Worm (Caenorhabditis elegans) whole organism, mixed stage, embryonic: ENCODE measurements around the gene mltn-11.

Source experiments
- M03D4.4 ChIP-seq: sonication (generic microtip); optimal IDR thresholded peaks from 2 replicates; lab custom pipeline; 2017; ENCODE audit warnings: mild to moderate bottlenecking, missing genetic modification characterization, missing compliant biosample characterization
- blmp-1 ChIP-seq: fragments of 150-350 bp; optimal IDR thresholded peaks from 2 replicates; lab custom pipeline; 2014; ENCODE audit warnings: missing biosample characterization, missing genetic modification characterization
- ceh-39 ChIP-seq: fragments of 150-350 bp; optimal IDR thresholded peaks from 2 replicates; lab custom pipeline; 2014; ENCODE audit warnings: missing biosample characterization, missing genetic modification characterization
- ceh-43 ChIP-seq: fragments of 200-800 bp; sonication (Bioruptor generic); optimal IDR thresholded peaks from 2 replicates; lab custom pipeline; 2018; ENCODE audit warnings: mild to moderate bottlenecking, missing genetic modification characterization, moderate library complexity, missing compliant biosample characterization
- ceh-83 ChIP-seq: fragments of 200-800 bp; sonication (Bioruptor generic); optimal IDR thresholded peaks from 2 replicates; lab custom pipeline; 2018; ENCODE audit warnings: mild to moderate bottlenecking, missing genetic modification characterization, missing compliant biosample characterization
- ces-1 ChIP-seq: fragments of 150-350 bp; optimal IDR thresholded peaks from 2 replicates; lab custom pipeline; 2014; ENCODE audit warnings: missing biosample characterization, missing genetic modification reagents, missing genetic modification characterization
- cnd-1 ChIP-seq: fragments of 200-800 bp; sonication (Bioruptor generic); optimal IDR thresholded peaks from 2 replicates; lab custom pipeline; 2018; ENCODE audit warnings: mild to moderate bottlenecking, missing genetic modification characterization, missing compliant biosample characterization
- drap-1 ChIP-seq: fragments of 200-800 bp; sonication (Bioruptor generic); optimal IDR thresholded peaks from 3 replicates; lab custom pipeline; 2018; ENCODE audit warnings: mild to moderate bottlenecking, missing genetic modification characterization, missing compliant biosample characterization
- elt-1 ChIP-seq: sonication (generic microtip); optimal IDR thresholded peaks from 2 replicates; lab custom pipeline; 2017; ENCODE audit warnings: missing genetic modification characterization, mild to moderate bottlenecking, missing compliant biosample characterization, antibody characterized with exemption, moderate library complexity, borderline replicate concordance; ENCODE audit not compliant: insufficient read depth
- elt-3 ChIP-seq: fragments of 150-350 bp; optimal IDR thresholded peaks from 2 replicates; lab custom pipeline; 2014; ENCODE audit warnings: missing biosample characterization, missing genetic modification characterization
- flh-1 ChIP-seq: fragments of 200-800 bp; sonication (Bioruptor generic); optimal IDR thresholded peaks from 2 replicates; lab custom pipeline; 2018; ENCODE audit warnings: mild to moderate bottlenecking, missing genetic modification characterization, moderate library complexity, missing compliant biosample characterization
- ham-2 ChIP-seq: fragments of 200-800 bp; sonication (Bioruptor generic); optimal IDR thresholded peaks from 2 replicates; lab custom pipeline; 2018; ENCODE audit warnings: mild to moderate bottlenecking, missing genetic modification characterization, missing compliant biosample characterization
- hlh-1 ChIP-seq: fragments of 150-350 bp; optimal IDR thresholded peaks from 2 replicates; lab custom pipeline; 2014; ENCODE audit warnings: missing biosample characterization, missing genetic modification reagents, missing genetic modification characterization
- lin-13 ChIP-seq: fragments of 150-350 bp; optimal IDR thresholded peaks from 2 replicates; lab custom pipeline; 2014; ENCODE audit warnings: missing biosample characterization, missing genetic modification characterization
- lsy-2 ChIP-seq: fragments of 150-350 bp; optimal IDR thresholded peaks from 2 replicates; lab custom pipeline; 2014; ENCODE audit warnings: missing biosample characterization, missing genetic modification characterization
- mab-5 ChIP-seq: fragments of 150-350 bp; optimal IDR thresholded peaks from 2 replicates; lab custom pipeline; 2014; ENCODE audit warnings: missing biosample characterization, missing genetic modification characterization
- mep-1 ChIP-seq: fragments of 150-350 bp; optimal IDR thresholded peaks from 2 replicates; lab custom pipeline; 2017; ENCODE audit warnings: missing biosample characterization, missing genetic modification reagents, missing genetic modification characterization, inconsistent platforms
- mls-2 ChIP-seq: sonication (generic microtip); optimal IDR thresholded peaks from 2 replicates; lab custom pipeline; 2016; ENCODE audit warnings: mild to moderate bottlenecking, missing genetic modification characterization, moderate library complexity, missing compliant biosample characterization
- nhr-2 ChIP-seq: fragments of 150-350 bp; optimal IDR thresholded peaks from 2 replicates; lab custom pipeline; 2014; ENCODE audit warnings: missing biosample characterization, missing genetic modification characterization
- nhr-237 ChIP-seq: fragments of 150-350 bp; optimal IDR thresholded peaks from 2 replicates; lab custom pipeline; 2014; ENCODE audit warnings: missing biosample characterization, missing genetic modification characterization
- nhr-28 ChIP-seq: fragments of 150-350 bp; optimal IDR thresholded peaks from 2 replicates; lab custom pipeline; 2014; ENCODE audit warnings: missing biosample characterization, missing genetic modification characterization
- nhr-76 ChIP-seq: sonication (generic microtip); optimal IDR thresholded peaks from 2 replicates; lab custom pipeline; 2017; ENCODE audit warnings: missing biosample characterization, missing genetic modification characterization
- pha-4 ChIP-seq: fragments of 150-350 bp; optimal IDR thresholded peaks from 2 replicates; lab custom pipeline; 2018; ENCODE audit warnings: missing biosample characterization, missing genetic modification reagents, missing genetic modification characterization
- snpc-4 ChIP-seq: fragments of 150-350 bp; optimal IDR thresholded peaks from 2 replicates; lab custom pipeline; 2014; ENCODE audit warnings: missing biosample characterization, missing genetic modification characterization
- sptf-1 ChIP-seq: sonication (generic microtip); optimal IDR thresholded peaks from 2 replicates; lab custom pipeline; 2017; ENCODE audit warnings: mild to moderate bottlenecking, missing genetic modification characterization, moderate library complexity, missing compliant biosample characterization
- unc-120 ChIP-seq: sonication (generic microtip); optimal IDR thresholded peaks from 2 replicates; lab custom pipeline; 2017; ENCODE audit warnings: missing genetic modification characterization, missing compliant biosample characterization; ENCODE audit not compliant: poor library complexity, severe bottlenecking
- unc-39 ChIP-seq: fragments of 150-350 bp; optimal IDR thresholded peaks from 2 replicates; lab custom pipeline; 2014; ENCODE audit warnings: missing biosample characterization, missing genetic modification characterization
- unc-62 ChIP-seq: fragments of 150-350 bp; optimal IDR thresholded peaks from 2 replicates; lab custom pipeline; 2014; ENCODE audit warnings: missing biosample characterization, missing genetic modification reagents, missing genetic modification characterization
- zip-8 ChIP-seq: fragments of 150-350 bp; optimal IDR thresholded peaks from 2 replicates; lab custom pipeline; 2014; ENCODE audit warnings: missing biosample characterization, missing genetic modification characterization
- ztf-11 ChIP-seq: fragments of 150-350 bp; optimal IDR thresholded peaks from 2 replicates; lab custom pipeline; 2014; ENCODE audit warnings: missing biosample characterization, missing genetic modification characterization

Gene mltn-11

DNA sequence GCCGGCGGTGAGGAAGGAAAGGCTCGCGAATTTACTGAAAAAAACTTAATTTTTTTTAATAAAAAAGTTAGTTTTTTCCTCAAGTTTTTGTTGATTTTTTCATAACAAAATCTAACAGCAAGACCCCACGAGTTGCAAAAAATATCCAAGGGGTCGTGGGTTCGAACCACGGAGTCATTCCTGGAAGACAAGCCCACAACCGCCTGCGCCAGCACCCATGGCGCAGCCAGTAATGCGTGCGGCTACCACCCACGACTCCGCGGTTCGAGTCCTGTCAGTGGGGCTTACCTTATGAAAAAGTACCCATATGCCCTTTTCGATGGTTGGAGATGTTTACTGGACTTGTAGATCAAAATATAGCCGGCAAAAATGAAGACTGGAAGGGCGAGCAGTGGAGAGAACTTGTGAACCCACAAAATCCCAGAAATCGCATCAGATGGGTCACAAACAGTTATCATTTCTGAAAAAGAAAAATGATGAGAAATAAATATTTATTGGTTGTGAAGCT lies 13.2 kb upstream of the mltn-11 start, which contains the start of gene Y70C5A.2:
Y70C5A.2 (minus strand) TSS at position 458 of the 508 bp plus-strand sequence.
- TF ChIP-seq ztf-11 (no peak), blmp-1 (no peak), nhr-28 (no peak), nhr-237 (no peak), unc-62 (GFP tag; lab: Kevin White, UChicago) (no peak), cnd-1 (tag; lab: Kevin White, UChicago) (no peak), flh-1 (no peak), ceh-43 (no peak), pha-4 (tag; lab: Kevin White, UChicago) (no peak), snpc-4 (tag; lab: Kevin White, UChicago) (no peak), lsy-2 (tag; lab: Kevin White, UChicago) (no peak), elt-3 (tag; lab: Kevin White, UChicago) (no peak), nhr-76 (tag; lab: Kevin White, UChicago) (no peak), ceh-83 (GFP tag; lab: Kevin White, UChicago) (no peak), ceh-39 (tag; lab: Kevin White, UChicago) (no peak), mep-1 (tag; lab: Kevin White, UChicago) (no peak), lin-13 (tag; lab: Kevin White, UChicago) (no peak), unc-120 (tag; lab: Kevin White, UChicago) (no peak), ham-2 (no peak)

DNA sequence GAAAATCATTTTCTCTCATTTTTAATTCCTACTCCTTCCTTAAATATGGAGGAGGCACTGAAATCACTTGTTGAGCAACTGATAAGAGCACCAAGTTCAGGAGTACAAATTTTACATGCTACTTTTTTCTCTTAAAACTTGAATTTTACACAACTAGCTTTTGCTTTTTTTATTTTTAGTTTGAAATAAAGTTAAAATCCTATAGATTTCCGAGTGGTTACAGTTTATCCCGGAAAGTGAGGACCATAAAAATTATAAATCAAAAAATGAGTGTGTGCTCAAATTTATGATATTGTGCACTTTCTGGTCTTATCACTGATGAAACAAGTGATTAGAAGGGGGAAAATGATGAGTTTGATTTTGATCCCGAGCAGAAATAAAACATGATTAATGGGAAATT lies 8.0 kb upstream of the mltn-11 start, which contains the start of gene oac-53:
oac-53 (minus strand) TSS at position 9 of the 400 bp plus-strand sequence.
- no peak for TF ChIP-seq drap-1
- no peak for TF ChIP-seq ceh-39 (tag; lab: Kevin White, UChicago)
- no peak for TF ChIP-seq nhr-28
- TF ChIP-seq sptf-1 (tag; lab: Kevin White, UChicago) = no peak
- TF ChIP-seq zip-8 = no peak
- no peak for TF ChIP-seq unc-39 (tag; lab: Kevin White, UChicago)
- no peak for TF ChIP-seq flh-1
- TF ChIP-seq unc-120 (tag; lab: Kevin White, UChicago) = no peak
- no peak for TF ChIP-seq nhr-76 (tag; lab: Kevin White, UChicago)
- no peak for TF ChIP-seq mls-2 (tag; lab: Kevin White, UChicago)
- no peak for TF ChIP-seq ces-1

DNA sequence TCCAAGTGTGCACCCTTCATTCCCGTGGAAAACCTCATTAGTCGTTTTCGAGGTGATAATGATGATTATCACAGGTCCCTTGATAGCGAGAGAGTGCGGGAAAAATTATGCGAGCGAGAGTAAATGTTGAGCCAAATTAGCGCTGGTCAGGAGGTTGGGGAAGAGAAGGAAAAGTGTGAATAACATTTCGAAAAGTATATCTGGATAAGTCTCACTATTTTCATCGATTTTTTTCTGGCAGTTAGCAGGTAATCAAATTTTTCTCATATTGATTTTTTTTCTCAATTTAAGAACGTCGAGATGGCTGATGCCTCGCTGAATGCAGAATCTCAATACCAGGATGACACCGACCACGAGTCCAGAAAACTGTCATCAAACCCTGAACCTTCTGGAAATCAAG lies 7.0 kb upstream of the mltn-11 start, which contains the start of gene W06G6.2:
W06G6.2 (plus strand) TSS at position 301 of the 400 bp plus-strand sequence.
- no peak for TF ChIP-seq ceh-43
- TF ChIP-seq snpc-4 (tag; lab: Kevin White, UChicago) = no peak

DNA sequence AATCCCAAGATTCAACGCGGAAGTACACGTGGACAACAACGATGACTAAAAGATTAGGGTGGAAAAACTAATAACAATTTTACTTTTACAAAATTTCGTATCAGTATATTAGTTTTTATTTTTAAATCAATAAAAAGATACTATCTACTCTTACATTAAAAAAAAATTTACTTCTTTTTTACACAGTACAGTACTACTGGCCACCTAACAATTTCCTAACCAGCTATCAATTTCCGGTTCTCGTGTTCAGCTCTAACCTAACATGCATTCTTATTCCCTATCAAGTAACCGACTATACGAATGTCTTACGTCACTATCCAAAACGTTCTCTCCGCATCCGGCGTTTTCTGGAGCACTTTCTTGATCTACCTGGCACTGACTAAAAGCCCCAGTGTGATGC lies 6.4 kb upstream of the mltn-11 start, which contains the start of gene srd-21:
srd-21 (plus strand) TSS at position 301 of the 400 bp plus-strand sequence.
- TF ChIP-seq unc-62 (GFP tag; lab: Kevin White, UChicago) (no peak), unc-39 (tag; lab: Kevin White, UChicago) (no peak), ces-1 (no peak), mep-1 (tag; lab: Kevin White, UChicago) (no peak), lin-13 (tag; lab: Kevin White, UChicago) (no peak)

DNA sequence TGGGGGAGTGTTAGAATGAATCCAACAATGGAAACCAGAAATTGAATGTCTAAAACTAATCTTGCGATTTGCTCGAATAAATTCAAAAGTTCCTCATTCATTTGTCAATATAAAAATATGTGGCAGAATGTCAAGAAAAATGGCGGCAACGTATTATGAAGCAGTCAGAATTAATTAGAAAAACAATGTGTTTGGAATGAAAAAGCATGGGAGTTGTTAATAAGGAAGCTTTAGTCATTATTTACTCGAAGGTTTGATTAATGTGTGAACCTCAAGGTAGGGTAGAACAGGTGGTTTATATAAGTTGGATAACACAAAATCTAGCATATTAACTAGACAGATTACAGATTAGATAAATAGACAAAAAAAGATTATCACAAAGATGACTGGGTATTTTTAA lies 2.2 kb downstream of the mltn-11 start, which contains the start of gene srw-76:
srw-76 (minus strand) TSS at position 101 of the 400 bp plus-strand sequence.
- TF ChIP-seq nhr-76 (tag; lab: Kevin White, UChicago) = no peak
- no peak for TF ChIP-seq flh-1
- TF ChIP-seq ham-2 = no peak
- TF ChIP-seq unc-120 (tag; lab: Kevin White, UChicago) = no peak
- TF ChIP-seq mab-5 (tag; lab: Kevin White, UChicago) = no peak
- no peak for TF ChIP-seq unc-62 (GFP tag; lab: Kevin White, UChicago)
- no peak for TF ChIP-seq M03D4.4 (tag; lab: Kevin White, UChicago)
- TF ChIP-seq mls-2 (tag; lab: Kevin White, UChicago) = no peak
- TF ChIP-seq unc-39 (tag; lab: Kevin White, UChicago) = no peak
- no peak for TF ChIP-seq ceh-39 (tag; lab: Kevin White, UChicago)

DNA sequence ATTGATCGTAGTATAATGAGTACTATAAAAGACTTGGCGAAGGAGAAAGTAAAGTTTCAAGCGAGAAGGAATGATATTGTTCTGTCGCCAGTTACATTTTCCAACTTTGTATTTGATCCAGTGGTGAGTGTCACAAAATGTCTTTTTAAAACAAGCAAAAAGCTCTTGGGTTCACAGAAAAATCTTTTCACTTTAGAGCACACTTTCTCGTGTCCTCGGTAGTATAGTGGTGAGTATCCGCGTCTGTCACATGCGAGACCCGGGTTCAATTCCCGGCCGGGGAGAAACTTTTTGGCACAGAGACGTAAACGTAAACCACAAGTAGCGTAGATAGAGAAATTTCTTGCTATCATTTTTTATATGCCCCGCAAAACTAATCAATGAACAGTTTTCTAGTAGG lies 4.4 kb downstream of the mltn-11 start:
- TF ChIP-seq nhr-2 (tag; lab: Kevin White, UChicago) = no peak
- no peak for TF ChIP-seq nhr-237
- TF ChIP-seq mab-5 (tag; lab: Kevin White, UChicago) = no peak
- TF ChIP-seq hlh-1 (tag; lab: Kevin White, UChicago) = no peak
- no peak for TF ChIP-seq ceh-83 (GFP tag; lab: Kevin White, UChicago)
- no peak for TF ChIP-seq mep-1 (tag; lab: Kevin White, UChicago)
- TF ChIP-seq ztf-11 = no peak
- no peak for TF ChIP-seq nhr-76 (tag; lab: Kevin White, UChicago)
- no peak for TF ChIP-seq ceh-43
- TF ChIP-seq flh-1 = no peak
- no peak for TF ChIP-seq nhr-28
- TF ChIP-seq ham-2 = no peak
- TF ChIP-seq elt-1 = no peak
